Fruit fly (Drosophila melanogaster): ENCODE results near the gene Vml.
A peak's percentile ranks its signal among the peaks of the same experiment; 100 is the strongest.

Vml gene

dm6 chrX:2294474-2295434 is 19.1 kb downstream of the Vml start (continued):
- TF ChIP-seq Sry-β (GFP tag; optimal IDR thresholded peaks at IDR 0.05) (no peak), gem (tag; optimal IDR thresholded peaks at IDR 0.05) (peak; percentile 25), shn (GFP tag; optimal IDR thresholded peaks at IDR 0.05) (no peak), CG16863 (GFP tag; optimal IDR thresholded peaks at IDR 0.05) (peak; percentile 16), kni (GFP tag; optimal IDR thresholded peaks at IDR 0.05) (no peak), CG7357 (GFP tag; IDR thresholded peaks at IDR 0.05) (no peak), CG4328 (GFP tag; optimal IDR thresholded peaks at IDR 0.05) (peak; percentile 45), Meics (GFP tag; optimal IDR thresholded peaks at IDR 0.05) (peak; percentile 21), stc (GFP tag; IDR thresholded peaks at IDR 0.05) (peak; percentile 24; the same call in 1 of the 2 replicates), pnt (GFP tag; optimal IDR thresholded peaks at IDR 0.05) (peak; percentile 14), Kr (GFP tag; optimal IDR thresholded peaks at IDR 0.05) (peak; percentile 41), hkb (optimal IDR thresholded peaks at IDR 0.05) (no peak), hkb (GFP tag; IDR thresholded peaks at IDR 0.05) (peak; percentile 26; the same call in 1 of the 2 replicates), pan (optimal IDR thresholded peaks at IDR 0.05) (no peak), pan (GFP tag; optimal IDR thresholded peaks at IDR 0.05 in 1 of 2, IDR thresholded peaks at IDR 0.05 in 1 of 2) (peak in 1 of 2 experiments; percentile 10), lov (optimal IDR thresholded peaks at IDR 0.05) (no peak), lov (GFP tag; IDR thresholded peaks at IDR 0.05) (0 out of 3 replicates have a peak, but pooled peaks have one; percentile 30), wek (GFP tag; optimal IDR thresholded peaks at IDR 0.05) (peak; percentile 38), CG11723 (GFP tag; optimal IDR thresholded peaks at IDR 0.05) (no peak), CG8359 (GFP tag; optimal IDR thresholded peaks at IDR 0.05; ENCODE audit: borderline replicate concordance) (peak; percentile 4), CG12071 (GFP tag; optimal IDR thresholded peaks at IDR 0.05) (peak; percentile 26), CG15601 (tag; optimal IDR thresholded peaks at IDR 0.05) (peak; percentile 7), usp (GFP tag; optimal IDR thresholded peaks at IDR 0.05) (no peak), CG8089 (GFP tag; optimal IDR thresholded peaks at IDR 0.05) (peak; percentile 27), CG6254 (GFP tag; optimal IDR thresholded peaks at IDR 0.05) (peak; percentile 43), CG2875 (GFP tag; optimal IDR thresholded peaks at IDR 0.05) (peak; percentile 29), Med (GFP tag) (peak; percentile 89), CG17328 (GFP tag; IDR thresholded peaks at IDR 0.05) (0 out of 2 replicates have a peak, but pooled peaks have one; percentile 10), Drgx (GFP tag; IDR thresholded peaks at IDR 0.05) (peak; percentile 55), CG3407 (GFP tag; optimal IDR thresholded peaks at IDR 0.05) (peak; percentile 20), CG4360 (GFP tag; IDR thresholded peaks at IDR 0.05) (peak; percentile 85), CG18262 (tag; optimal IDR thresholded peaks at IDR 0.05) (no peak), CG17359 (tag; optimal IDR thresholded peaks at IDR 0.05) (peak; percentile 30), Xrp1 (GFP tag; IDR thresholded peaks at IDR 0.05) (peak; percentile 51), Side (GFP tag; optimal IDR thresholded peaks at IDR 0.05) (peak; percentile 38), Blimp-1 (GFP tag; optimal IDR thresholded peaks at IDR 0.05) (peak; percentile 2), CG2202 (tag; optimal IDR thresholded peaks at IDR 0.05) (peak; percentile 14), fd96Cb (tag; optimal IDR thresholded peaks at IDR 0.05) (peak; percentile 7), CG8290 (GFP tag; optimal IDR thresholded peaks at IDR 0.05) (peak; percentile 15), CG8290 (tag; optimal IDR thresholded peaks at IDR 0.05) (peak in 1 of 2 experiments; percentile 25), ewg (GFP tag; optimal IDR thresholded peaks at IDR 0.05) (peak; percentile 11), NC2β (GFP tag; optimal IDR thresholded peaks at IDR 0.05) (peak; percentile 19), CG31224 (GFP tag; IDR thresholded peaks at IDR 0.05) (0 out of 2 replicates have a peak, but pooled peaks have one; percentile 18), CG30020 (tag; optimal IDR thresholded peaks at IDR 0.05) (no peak), CG12236 (GFP tag; optimal IDR thresholded peaks at IDR 0.05) (peak; percentile 20), lbe (GFP tag; optimal IDR thresholded peaks at IDR 0.05) (peak; percentile 40), Awh (GFP tag; IDR thresholded peaks at IDR 0.05) (peak; percentile 60; the same call in 1 of the 2 replicates), CG3995 (GFP tag; optimal IDR thresholded peaks at IDR 0.05) (no peak), Sox100B (GFP tag; optimal IDR thresholded peaks at IDR 0.05) (peak; percentile 3)

Data from whole organism, embryonic.